Worm (Caenorhabditis elegans) whole organism, L4/young adult: ENCODE measurements around the gene F38A5.22.

ENCODE experiments used
- W03F9.2 ChIP-seq: fragments of 150-350 bp; optimal IDR thresholded peaks from 2 replicates; lab custom pipeline; 2014; ENCODE audit warnings: missing biosample characterization, missing genetic modification characterization
- dao-5 ChIP-seq: sonication (generic microtip); optimal IDR thresholded peaks from 2 replicates; lab custom pipeline; 2016; ENCODE audit warnings: missing genotype, missing genetic modification characterization, moderate library complexity, missing compliant biosample characterization
- him-1 ChIP-seq: sonication (generic microtip); optimal IDR thresholded peaks from 2 replicates; lab custom pipeline; 2016; ENCODE audit warnings: missing genotype, missing genetic modification reagents, missing genetic modification characterization, missing compliant biosample characterization

ce11 chrIV:6623390-6623789 lies 27.6 kb upstream of the F38A5.22 start, which contains the start of gene C01B10.44:
- TF ChIP-seq him-1 (tag; lab: Kevin White, UChicago) (no peak), W03F9.2 (no peak), dao-5 (no peak)
